Worm (Caenorhabditis elegans) whole organism, late embryonic: ENCODE results near the gene T19C3.4.
A peak's percentile ranks its signal among the peaks of the same experiment; 100 is the strongest.

ENCODE experiments used
- C08G9.2 ChIP-seq: sonication (generic microtip); optimal IDR thresholded peaks from 2 replicates; lab custom pipeline; 2016; ENCODE audit warnings: mild to moderate bottlenecking, missing genetic modification characterization, moderate library complexity, missing compliant biosample characterization
- K02D7.2 ChIP-seq: sonication (generic microtip); optimal IDR thresholded peaks from 2 replicates; lab custom pipeline; 2017; ENCODE audit warnings: mild to moderate bottlenecking, missing genetic modification characterization, missing compliant biosample characterization
- T23F11.4 ChIP-seq: fragments of 200-800 bp; sonication (Bioruptor generic); optimal IDR thresholded peaks from 2 replicates; lab custom pipeline; 2018; ENCODE audit warnings: mild to moderate bottlenecking, missing genetic modification characterization, missing compliant biosample characterization
- ama-1 ChIP-seq: fragments of 150-350 bp; optimal IDR thresholded peaks from 2 replicates; lab custom pipeline; 2014
- ceh-14 ChIP-seq: sonication (generic microtip); optimal IDR thresholded peaks from 2 replicates; lab custom pipeline; 2016; ENCODE audit warnings: missing genotype, missing genetic modification characterization, missing compliant biosample characterization
- ceh-19 ChIP-seq: fragments of 200-800 bp; sonication (Bioruptor generic); optimal IDR thresholded peaks from 2 replicates; lab custom pipeline; 2018; ENCODE audit warnings: mild to moderate bottlenecking, missing genetic modification characterization, missing compliant biosample characterization
- ceh-24 ChIP-seq: sonication (generic microtip); optimal IDR thresholded peaks from 2 replicates; lab custom pipeline; 2016; ENCODE audit warnings: mild to moderate bottlenecking, missing genetic modification characterization, missing compliant biosample characterization
- ceh-30 ChIP-seq: fragments of 150-350 bp; optimal IDR thresholded peaks from 2 replicates; lab custom pipeline; 2014; ENCODE audit warnings: missing biosample characterization, missing genetic modification characterization
- ceh-31 ChIP-seq: sonication (generic microtip); optimal IDR thresholded peaks from 2 replicates; lab custom pipeline; 2016; ENCODE audit warnings: missing genetic modification characterization, missing compliant biosample characterization
- ceh-45 ChIP-seq: fragments of 200-800 bp; sonication (Bioruptor generic); IDR thresholded peaks from 2 replicates; pipeline ENCODE4 v1.3.6; 2022; ENCODE audit warnings: missing genetic modification reagents, missing genetic modification characterization, missing compliant biosample characterization
- ceh-6 ChIP-seq: fragments of 200-800 bp; sonication (Bioruptor generic); optimal IDR thresholded peaks from 2 replicates; lab custom pipeline; 2018; ENCODE audit warnings: mild to moderate bottlenecking, missing genetic modification characterization, missing compliant biosample characterization
- che-1 ChIP-seq: sonication (generic microtip); optimal IDR thresholded peaks from 2 replicates; lab custom pipeline; 2016; ENCODE audit warnings: mild to moderate bottlenecking, missing genetic modification characterization, missing compliant biosample characterization
- dmd-4 ChIP-seq: sonication (generic microtip); optimal IDR thresholded peaks from 2 replicates; lab custom pipeline; 2016; ENCODE audit warnings: borderline replicate concordance, missing genetic modification characterization, missing compliant biosample characterization
- elt-2 ChIP-seq: sonication (generic microtip); optimal IDR thresholded peaks from 2 replicates; lab custom pipeline; 2016; ENCODE audit warnings: missing genetic modification reagents, missing genetic modification characterization, missing compliant biosample characterization
- elt-4 ChIP-seq: sonication (generic microtip); optimal IDR thresholded peaks from 2 replicates; lab custom pipeline; 2016; ENCODE audit warnings: missing genetic modification characterization, missing compliant biosample characterization
- ets-4 ChIP-seq: sonication (generic microtip); optimal IDR thresholded peaks from 2 replicates; lab custom pipeline; 2016; ENCODE audit warnings: missing genetic modification characterization, missing compliant biosample characterization
- fax-1 ChIP-seq: sonication (generic microtip); optimal IDR thresholded peaks from 2 replicates; lab custom pipeline; 2016; ENCODE audit warnings: missing genotype, missing genetic modification characterization, missing compliant biosample characterization
- fkh-10 ChIP-seq: fragments of 150-350 bp; optimal IDR thresholded peaks from 2 replicates; lab custom pipeline; 2014; ENCODE audit warnings: missing biosample characterization, missing genetic modification reagents, missing genetic modification characterization
- fkh-6 ChIP-seq: sonication (generic microtip); optimal IDR thresholded peaks from 2 replicates; lab custom pipeline; 2016; ENCODE audit warnings: missing genetic modification characterization, missing compliant biosample characterization
- gmeb-2 ChIP-seq: sonication (generic microtip); optimal IDR thresholded peaks from 2 replicates; lab custom pipeline; 2016; ENCODE audit warnings: missing genetic modification characterization, inconsistent platforms, missing compliant biosample characterization
- hlh-30 ChIP-seq: sonication (generic microtip); optimal IDR thresholded peaks from 2 replicates; lab custom pipeline; 2017; ENCODE audit warnings: antibody characterized with exemption, missing genetic modification characterization, missing compliant biosample characterization; ENCODE audit not compliant: insufficient read depth
- hlh-8 ChIP-seq: sonication (generic microtip); optimal IDR thresholded peaks from 2 replicates; lab custom pipeline; 2016; ENCODE audit warnings: missing genotype, missing genetic modification characterization, missing compliant biosample characterization
- lim-6 ChIP-seq: sonication (generic microtip); optimal IDR thresholded peaks from 2 replicates; lab custom pipeline; 2016; ENCODE audit warnings: missing genetic modification characterization, missing compliant biosample characterization
- mec-3 ChIP-seq: sonication (generic microtip); optimal IDR thresholded peaks from 2 replicates; lab custom pipeline; 2016; ENCODE audit warnings: borderline replicate concordance, missing genetic modification characterization, missing compliant biosample characterization
- nhr-232 ChIP-seq: sonication (generic microtip); optimal IDR thresholded peaks from 2 replicates; lab custom pipeline; 2016; ENCODE audit warnings: missing genetic modification characterization, missing compliant biosample characterization
- pag-3 ChIP-seq: sonication (generic microtip); optimal IDR thresholded peaks from 2 replicates; lab custom pipeline; 2016; ENCODE audit warnings: missing compliant biosample characterization, missing genetic modification characterization, borderline replicate concordance
- pha-2 ChIP-seq: sonication (generic microtip); optimal IDR thresholded peaks from 2 replicates; lab custom pipeline; 2017; ENCODE audit warnings: mild to moderate bottlenecking, missing genetic modification characterization, missing compliant biosample characterization
- pha-4 ChIP-seq: fragments of 150-350 bp; optimal IDR thresholded peaks from 2 replicates; lab custom pipeline; 2018; ENCODE audit warnings: missing biosample characterization, missing genetic modification reagents, missing genetic modification characterization
- ref-2 ChIP-seq: sonication (generic microtip); optimal IDR thresholded peaks from 2 replicates; lab custom pipeline; 2016; ENCODE audit warnings: missing genetic modification characterization, missing compliant biosample characterization
- rnt-1 ChIP-seq: sonication (generic microtip); optimal IDR thresholded peaks from 2 replicates; lab custom pipeline; 2016; ENCODE audit warnings: missing genetic modification characterization, missing compliant biosample characterization
- sdc-2 ChIP-seq: sonication (generic microtip); optimal IDR thresholded peaks from 2 replicates; lab custom pipeline; 2016; ENCODE audit warnings: missing genotype, missing genetic modification characterization, missing compliant biosample characterization
- sox-2 ChIP-seq: fragments of 200-800 bp; sonication (Bioruptor generic); IDR thresholded peaks from 2 replicates; pipeline ENCODE4 v1.3.6; 2022; ENCODE audit warnings: missing genetic modification reagents, missing genetic modification characterization, missing compliant biosample characterization
- sox-4 ChIP-seq: sonication (generic microtip); optimal IDR thresholded peaks from 2 replicates; lab custom pipeline; 2017; ENCODE audit warnings: mild to moderate bottlenecking, missing genetic modification characterization, inconsistent platforms, missing compliant biosample characterization
- tbx-2 ChIP-seq: sonication (generic microtip); optimal IDR thresholded peaks from 2 replicates; lab custom pipeline; 2016; ENCODE audit warnings: missing genetic modification characterization, missing compliant biosample characterization
- tbx-7 ChIP-seq: sonication (generic microtip); optimal IDR thresholded peaks from 2 replicates; lab custom pipeline; 2016; ENCODE audit warnings: missing genotype, missing genetic modification characterization, missing compliant biosample characterization
- unc-55 ChIP-seq: sonication (generic microtip); optimal IDR thresholded peaks from 2 replicates; lab custom pipeline; 2017; ENCODE audit warnings: missing biosample characterization, missing genetic modification reagents, missing genetic modification characterization
- unc-86 ChIP-seq: sonication (generic microtip); optimal IDR thresholded peaks from 2 replicates; lab custom pipeline; 2016; ENCODE audit warnings: missing genetic modification characterization, missing compliant biosample characterization
- ztf-16 ChIP-seq: sonication (generic microtip); optimal IDR thresholded peaks from 2 replicates; lab custom pipeline; 2017; ENCODE audit warnings: missing genetic modification characterization, missing compliant biosample characterization

Gene T19C3.4

DNA sequence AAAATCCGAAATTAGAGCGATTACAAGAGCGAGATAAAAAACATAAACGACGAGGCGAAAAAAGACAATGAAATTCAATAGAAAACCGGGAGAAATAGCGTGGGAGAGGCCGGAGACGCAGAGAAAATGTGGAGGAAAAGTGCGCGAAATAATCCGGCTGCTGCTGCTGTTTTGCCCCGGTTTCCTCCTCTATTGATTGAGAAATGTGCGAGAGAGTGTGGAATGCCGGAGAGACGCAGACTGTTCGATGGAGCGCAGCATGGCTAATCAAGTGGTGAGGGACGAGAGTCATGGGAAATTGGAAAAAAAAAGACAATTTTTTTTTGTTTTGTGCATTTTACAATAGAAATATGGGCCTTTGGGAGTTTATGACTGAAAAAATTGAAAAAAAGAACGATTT lies 21.9 kb downstream of the T19C3.4 start (continued):
- TF ChIP-seq C08G9.2 (tag; lab: Kevin White, UChicago) (no peak), hlh-8 (tag; lab: Kevin White, UChicago) (no peak), ceh-19 (GFP tag; lab: Kevin White, UChicago) (no peak), K02D7.2 (tag; lab: Kevin White, UChicago) (no peak), pha-2 (tag; lab: Kevin White, UChicago) (no peak), unc-55 (GFP tag; lab: Kevin White, UChicago) (no peak), tbx-2 (tag; lab: Kevin White, UChicago) (peak; percentile 60), dmd-4 (tag; lab: Kevin White, UChicago) (no peak), sdc-2 (no peak), fax-1 (no peak), mec-3 (tag; lab: Kevin White, UChicago) (no peak), ztf-16 (tag; lab: Kevin White, UChicago) (no peak), sox-4 (tag; lab: Kevin White, UChicago) (no peak), ceh-24 (tag; lab: Kevin White, UChicago) (no peak), sox-2 (GFP tag; lab: Robert Waterston, UW) (no peak), tbx-7 (tag; lab: Kevin White, UChicago) (no peak), ref-2 (peak; percentile 40), pha-4 (tag; lab: Kevin White, UChicago) (no peak)

DNA sequence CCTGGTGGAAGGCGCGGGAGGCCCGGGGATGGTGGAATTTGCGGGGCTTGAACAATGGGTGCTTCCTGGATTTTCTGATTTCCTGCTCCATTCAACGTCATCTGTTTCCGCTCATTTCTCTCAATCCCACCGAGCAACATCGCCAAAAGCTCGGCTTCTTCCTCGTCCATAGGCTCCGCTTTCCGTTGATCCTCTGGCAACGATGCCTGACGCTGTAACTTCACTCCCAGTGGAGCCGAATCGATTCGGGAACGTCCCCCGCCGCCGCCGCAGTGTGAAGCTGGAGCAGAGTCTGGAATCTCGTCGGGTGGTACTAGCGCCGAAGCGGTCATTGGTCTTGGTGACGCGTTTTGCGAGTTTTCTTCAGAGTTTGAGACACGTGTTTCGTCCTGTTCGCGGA lies 24.6 kb downstream of the T19C3.4 start:
- no peak for TF ChIP-seq hlh-30
- TF ChIP-seq ceh-19 (GFP tag; lab: Kevin White, UChicago): no peak
- TF ChIP-seq ceh-45 (GFP tag; lab: Robert Waterston, UW): no peak
- no peak for TF ChIP-seq ama-1

DNA sequence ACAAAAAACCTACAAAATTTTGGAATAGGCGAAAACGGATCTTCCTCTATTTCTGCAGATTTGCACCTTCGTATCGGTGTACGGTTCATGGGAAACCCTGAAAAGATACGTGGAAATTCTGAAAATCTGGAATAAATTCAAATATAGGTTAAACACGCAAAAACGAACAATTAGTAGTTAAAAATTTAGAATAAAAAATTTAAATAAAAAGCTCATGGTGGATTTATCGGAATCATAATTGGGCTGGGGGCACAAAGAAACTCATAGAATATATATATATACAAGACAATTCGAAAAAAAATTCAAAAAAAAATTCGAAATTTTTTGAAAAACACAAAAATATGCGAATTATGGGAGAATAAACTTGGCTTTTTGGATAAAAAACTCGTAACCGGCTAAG lies 33.0 kb downstream of the T19C3.4 start, which contains the start of gene helq-1:
helq-1 (minus strand) TSS at position 101 of the 400 bp plus-strand sequence.
- TF ChIP-seq lim-6 (tag; lab: Kevin White, UChicago) (no peak), unc-86 (tag; lab: Kevin White, UChicago) (no peak), T23F11.4 (GFP tag; lab: Kevin White, UChicago) (no peak), ceh-31 (tag; lab: Kevin White, UChicago) (no peak), gmeb-2 (tag; lab: Kevin White, UChicago) (no peak), ceh-6 (no peak), ceh-14 (tag; lab: Kevin White, UChicago) (no peak), unc-55 (GFP tag; lab: Kevin White, UChicago) (no peak), elt-4 (tag; lab: Kevin White, UChicago) (no peak), pag-3 (tag; lab: Kevin White, UChicago) (no peak), tbx-2 (tag; lab: Kevin White, UChicago) (no peak), che-1 (tag; lab: Kevin White, UChicago) (no peak), sdc-2 (no peak), C08G9.2 (tag; lab: Kevin White, UChicago) (no peak), elt-2 (tag; lab: Kevin White, UChicago) (no peak), ets-4 (tag; lab: Kevin White, UChicago) (no peak), fkh-6 (tag; lab: Kevin White, UChicago) (no peak), nhr-232 (tag; lab: Kevin White, UChicago) (no peak), fkh-10 (GFP tag; lab: Kevin White, UChicago) (no peak)

DNA sequence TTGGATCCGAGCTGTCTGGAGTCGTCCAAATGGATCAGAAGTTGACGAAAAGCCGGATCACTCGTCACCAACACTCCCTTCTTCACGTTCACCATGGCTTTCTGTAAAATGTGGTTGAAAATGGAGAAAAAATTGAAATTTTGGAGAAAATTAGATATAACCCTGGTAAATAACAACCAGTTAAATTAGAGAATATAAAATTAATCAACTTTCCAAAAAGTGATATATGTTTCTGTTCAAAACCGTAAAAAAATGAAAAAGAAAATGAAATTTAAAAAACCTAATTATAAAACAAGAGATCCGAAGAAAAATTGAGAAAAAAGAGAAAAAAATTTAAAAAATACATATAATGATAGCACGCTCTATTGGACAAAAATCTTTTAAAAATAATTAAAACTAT lies 42.6 kb downstream of the T19C3.4 start, which contains the start of gene gtf-2H5:
gtf-2H5 (minus strand) TSS at position 101 of the 400 bp plus-strand sequence.
- TF ChIP-seq elt-2 (tag; lab: Kevin White, UChicago) (no peak), ztf-16 (tag; lab: Kevin White, UChicago) (no peak), C08G9.2 (tag; lab: Kevin White, UChicago) (no peak), ceh-30 (tag; lab: Kevin White, UChicago) (no peak), ref-2 (no peak), sox-4 (tag; lab: Kevin White, UChicago) (no peak), rnt-1 (tag; lab: Kevin White, UChicago) (no peak)
